Worm (Caenorhabditis elegans): ENCODE measurements around the gene F59A1.13.

DNA sequence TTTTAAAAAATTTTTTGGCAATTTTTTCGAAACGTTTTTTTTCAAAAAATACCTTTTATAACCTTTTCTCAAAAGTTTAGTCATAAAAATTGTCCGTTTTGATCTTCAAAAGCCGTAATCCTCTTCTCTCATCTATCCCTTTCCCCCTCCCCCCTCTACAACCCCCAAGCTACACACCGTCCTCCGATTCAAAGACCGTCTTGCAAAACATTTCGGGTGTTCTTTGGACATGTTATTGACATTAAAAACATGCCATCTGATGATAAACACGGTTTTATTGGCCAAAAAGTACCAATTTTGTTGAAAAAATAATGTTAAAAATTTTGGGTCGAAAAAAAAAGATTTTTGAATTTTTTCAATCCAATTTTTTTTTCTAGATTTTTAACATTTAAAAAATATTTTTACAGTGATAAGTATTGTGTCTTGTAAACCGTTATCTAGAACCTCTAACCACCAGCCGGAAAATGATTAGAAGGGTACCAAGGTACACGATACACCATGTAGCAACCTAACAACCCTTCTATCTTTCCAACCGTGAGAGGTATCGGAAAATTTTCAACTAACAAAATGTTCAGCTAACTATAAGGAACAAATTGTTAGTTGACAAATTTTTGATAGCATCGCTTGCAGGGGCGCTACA, 32.4 kb upstream of the F59A1.13 start:
- TF ChIP-seq ceh-82 (tag; optimal IDR thresholded peaks at IDR 0.05) (no peak), R02D3.7 (tag; optimal IDR thresholded peaks at IDR 0.05) (no peak), nhr-23 (tag; optimal IDR thresholded peaks at IDR 0.05) (peak; percentile 8), egl-27 (tag; optimal IDR thresholded peaks at IDR 0.05) (no peak), pqm-1 (tag; optimal IDR thresholded peaks at IDR 0.05) (peak; percentile 58), lin-39 (tag; optimal IDR thresholded peaks at IDR 0.05) (no peak), ztf-4 (tag; optimal IDR thresholded peaks at IDR 0.05) (no peak), nhr-237 (tag; optimal IDR thresholded peaks at IDR 0.05) (no peak), nhr-11 (tag; optimal IDR thresholded peaks at IDR 0.05) (no peak), nhr-12 (tag; optimal IDR thresholded peaks at IDR 0.05) (no peak), mml-1 (tag; optimal IDR thresholded peaks at IDR 0.05) (no peak)

Measured in whole organism, L3 larva.